Fruit fly (Drosophila melanogaster): ENCODE results near the gene Bcs1.

dm6 chr2L:10237725-10238446 lies 15.4 kb downstream of the Bcs1 start, which contains the start of gene mthl15:
- no peak for TF ChIP-seq CG8301 (tag; optimal IDR thresholded peaks at IDR 0.05)
- TF ChIP-seq CG32121 (GFP tag; IDR thresholded peaks at IDR 0.05): no peak
- TF ChIP-seq Ets98B (GFP tag; IDR thresholded peaks at IDR 0.05): no peak
- no peak for TF ChIP-seq CG13204 (GFP tag; optimal IDR thresholded peaks at IDR 0.05)
- no peak for TF ChIP-seq gl (tag; optimal IDR thresholded peaks at IDR 0.05)
- no peak for TF ChIP-seq D1 (tag; optimal IDR thresholded peaks at IDR 0.05)
- TF ChIP-seq Pif1A (GFP tag; optimal IDR thresholded peaks at IDR 0.05): no peak
- no peak for TF ChIP-seq CG8159 (tag; optimal IDR thresholded peaks at IDR 0.05)
- TF ChIP-seq CG17806 (tag; optimal IDR thresholded peaks at IDR 0.05): no peak
- no peak for TF ChIP-seq CG15710 (tag; optimal IDR thresholded peaks at IDR 0.05)
- no peak for TF ChIP-seq CG9948 (tag; optimal IDR thresholded peaks at IDR 0.05)

All from whole organism, pupa.